Fruit fly (Drosophila melanogaster) whole organism, embryonic: ENCODE data around the gene piwi.

Experiments used
- Adf1 ChIP-seq: fragments of 200-800 bp; sonication (Bioruptor generic); IDR thresholded peaks from 2 replicates; pipeline ENCODE4 v1.3.6; 2022; ENCODE audit warnings: missing biosample characterization, missing genetic modification characterization
- B-H1 ChIP-seq: fragments of 200-800 bp; sonication (Bioruptor generic); IDR thresholded peaks from 3 replicates; pipeline ENCODE4 v1.3.6; 2022; ENCODE audit warnings: missing biosample characterization, missing genetic modification characterization
- C15 ChIP-seq: fragments of 200-800 bp; sonication (Bioruptor generic); IDR thresholded peaks from 3 replicates; pipeline ENCODE4 v1.3.6; 2022; ENCODE audit warnings: missing biosample characterization, missing genetic modification characterization
- CG10209 ChIP-seq: fragments of 200-800 bp; sonication (Bioruptor generic); optimal IDR thresholded peaks from 3 replicates; lab custom pipeline; 2017; ENCODE audit warnings: missing biosample characterization, mild to moderate bottlenecking, missing genetic modification characterization, missing genetic modification reagents
- CG11504 ChIP-seq: fragments of 200-800 bp; sonication (Bioruptor generic); optimal IDR thresholded peaks from 3 replicates; lab custom pipeline; 2019; ENCODE audit warnings: missing biosample characterization, mild to moderate bottlenecking, missing genetic modification characterization, moderate library complexity
- CG12155 ChIP-seq: fragments of 200-800 bp; sonication (Bioruptor generic); optimal IDR thresholded peaks from 3 replicates; lab custom pipeline; 2016; ENCODE audit warnings: missing biosample characterization, missing genetic modification characterization
- CG14965 ChIP-seq: fragments of 200-800 bp; sonication (Bioruptor generic); optimal IDR thresholded peaks from 2 replicates; lab custom pipeline; 2016; ENCODE audit warnings: missing biosample characterization, missing genetic modification characterization, borderline replicate concordance
- CG15479 ChIP-seq: fragments of 200-800 bp; sonication (Bioruptor generic); optimal IDR thresholded peaks from 3 replicates; lab custom pipeline; 2019; ENCODE audit warnings: missing biosample characterization, mild to moderate bottlenecking, missing genetic modification characterization, moderate library complexity
- CG17385 ChIP-seq: fragments of 200-800 bp; sonication (Bioruptor generic); optimal IDR thresholded peaks from 3 replicates; lab custom pipeline; 2018; ENCODE audit warnings: missing biosample characterization, mild to moderate bottlenecking, missing genetic modification characterization
- CG2712 ChIP-seq: fragments of 200-800 bp; optimal IDR thresholded peaks from 3 replicates; lab custom pipeline; 2019; ENCODE audit warnings: missing biosample characterization, mild to moderate bottlenecking, missing genetic modification characterization, moderate library complexity
- CG31224 ChIP-seq: fragments of 200-800 bp; sonication (Bioruptor generic); IDR thresholded peaks from 2 replicates; pipeline ENCODE4 v1.3.6; 2022; ENCODE audit warnings: missing biosample characterization, missing genetic modification characterization
- CG32767 ChIP-seq: fragments of 200-800 bp; sonication (Bioruptor generic); IDR thresholded peaks from 2 replicates; pipeline ENCODE4 v1.3.6; 2022; ENCODE audit warnings: missing biosample characterization, missing genetic modification characterization
- CG32772 ChIP-seq: fragments of 200-800 bp; sonication (Bioruptor generic); IDR thresholded peaks from 2 replicates; pipeline ENCODE4 v1.3.6; 2022; ENCODE audit warnings: missing biosample characterization, missing genetic modification characterization
- CG4424 ChIP-seq: fragments of 200-800 bp; sonication (Bioruptor generic); optimal IDR thresholded peaks from 3 replicates; lab custom pipeline; 2016; ENCODE audit warnings: missing biosample characterization, missing genetic modification characterization
- CG4854 ChIP-seq: fragments of 200-800 bp; sonication (Bioruptor generic); optimal IDR thresholded peaks from 2 replicates; lab custom pipeline; 2016; ENCODE audit warnings: missing biosample characterization, missing genetic modification characterization, inconsistent platforms
- CG5245 ChIP-seq: fragments of 200-800 bp; sonication (Bioruptor generic); optimal IDR thresholded peaks from 3 replicates; lab custom pipeline; 2016; ENCODE audit warnings: missing biosample characterization, missing genetic modification characterization
- CG7963 ChIP-seq: fragments of 200-800 bp; sonication (Bioruptor generic); IDR thresholded peaks from 3 replicates; pipeline ENCODE4 v1.3.6; 2022; ENCODE audit warnings: missing biosample characterization, missing genetic modification characterization; ENCODE audit not compliant: partially characterized antibody
- CG7987 ChIP-seq: fragments of 200-800 bp; sonication (Bioruptor generic); optimal IDR thresholded peaks from 2 replicates; lab custom pipeline; 2018; ENCODE audit warnings: missing biosample characterization, mild to moderate bottlenecking, missing genetic modification characterization, moderate library complexity
- Camta ChIP-seq: fragments of 200-800 bp; sonication (Bioruptor generic); optimal IDR thresholded peaks from 2 replicates; lab custom pipeline; 2016; ENCODE audit warnings: missing biosample characterization, missing genetic modification characterization
- Dip2 ChIP-seq: fragments of 200-800 bp; sonication (Bioruptor generic); IDR thresholded peaks from 2 replicates; pipeline ENCODE4 v1.3.6; 2022; ENCODE audit warnings: missing biosample characterization, missing genetic modification characterization
- Dref ChIP-seq: fragments of 200-800 bp; sonication (Bioruptor generic); IDR thresholded peaks from 2 replicates; pipeline ENCODE4 v1.3.6; 2022; ENCODE audit warnings: missing biosample characterization, missing genetic modification characterization
- Fer2 ChIP-seq: fragments of 200-800 bp; sonication (Bioruptor generic); optimal IDR thresholded peaks from 2 replicates; lab custom pipeline; 2018; ENCODE audit warnings: missing biosample characterization, mild to moderate bottlenecking, missing genetic modification characterization, moderate library complexity
- HLHmδ ChIP-seq: fragments of 200-800 bp; sonication (Bioruptor generic); optimal IDR thresholded peaks from 2 replicates; lab custom pipeline; 2018; ENCODE audit warnings: missing biosample characterization, mild to moderate bottlenecking, missing genetic modification characterization, moderate library complexity
- Hand ChIP-seq: fragments of 200-800 bp; sonication (Bioruptor generic); optimal IDR thresholded peaks from 2 replicates; lab custom pipeline; 2017; ENCODE audit warnings: mild to moderate bottlenecking, missing biosample characterization, missing genetic modification reagents, missing genetic modification characterization
- Hr3 ChIP-seq: fragments of 200-800 bp; sonication (Bioruptor generic); optimal IDR thresholded peaks from 3 replicates; lab custom pipeline; 2016; ENCODE audit warnings: missing biosample characterization, missing genetic modification characterization
- NFAT ChIP-seq: fragments of 200-800 bp; sonication (Bioruptor generic); IDR thresholded peaks from 2 replicates; pipeline ENCODE4 v1.3.6; 2022; ENCODE audit warnings: missing biosample characterization, missing genetic modification characterization
- Ptx1 ChIP-seq: fragments of 200-800 bp; sonication (Bioruptor generic); IDR thresholded peaks from 2 replicates; pipeline ENCODE4 v1.3.6; 2022; ENCODE audit warnings: missing biosample characterization, missing genetic modification characterization
- Six4 ChIP-seq: fragments of 200-800 bp; sonication (Bioruptor generic); optimal IDR thresholded peaks from 2 replicates; lab custom pipeline; 2016; ENCODE audit warnings: missing biosample characterization, missing genetic modification characterization
- Ssrp ChIP-seq: fragments of 200-800 bp; sonication (Bioruptor generic); optimal IDR thresholded peaks from 2 replicates; lab custom pipeline; 2018; ENCODE audit warnings: missing biosample characterization, mild to moderate bottlenecking, missing genetic modification characterization, moderate library complexity
- ase ChIP-seq: fragments of 200-800 bp; sonication (Bioruptor generic); IDR thresholded peaks from 3 replicates; pipeline ENCODE4 v1.3.6; 2022; ENCODE audit warnings: missing biosample characterization, missing genetic modification characterization
- ash1 ChIP-seq: fragments of 200-800 bp; sonication (Bioruptor generic); optimal IDR thresholded peaks from 2 replicates; lab custom pipeline; 2018; ENCODE audit warnings: missing biosample characterization, mild to moderate bottlenecking, missing genetic modification characterization
- az2 ChIP-seq: fragments of 200-800 bp; sonication (Bioruptor generic); optimal IDR thresholded peaks from 3 replicates; lab custom pipeline; 2016; ENCODE audit warnings: missing biosample characterization, missing genetic modification characterization
- crp ChIP-seq, 2 experiments: fragments of 200-800 bp; sonication (Bioruptor generic); optimal IDR thresholded peaks; 2 replicates in 1 of 2; 3 replicates in 1 of 2; lab custom pipeline; 2017; ENCODE audit warnings: missing biosample characterization in 2 of 2, missing genetic modification characterization in 2 of 2, mild to moderate bottlenecking in 1 of 2, moderate library complexity in 1 of 2
- da ChIP-seq: fragments of 200-800 bp; sonication (Bioruptor generic); optimal IDR thresholded peaks from 2 replicates; lab custom pipeline; 2016; ENCODE audit warnings: missing biosample characterization, missing genetic modification characterization
- dm ChIP-seq: fragments of 200-800 bp; sonication (Bioruptor generic); optimal IDR thresholded peaks from 3 replicates; lab custom pipeline; 2016; ENCODE audit warnings: missing biosample characterization, missing genetic modification characterization
- dmrt99B ChIP-seq: fragments of 200-800 bp; sonication (Bioruptor generic); optimal IDR thresholded peaks from 2 replicates; lab custom pipeline; 2018; ENCODE audit warnings: missing biosample characterization, mild to moderate bottlenecking, missing genetic modification characterization, moderate library complexity
- en ChIP-seq: fragments of 200-800 bp; sonication (Bioruptor generic); optimal IDR thresholded peaks from 2 replicates; lab custom pipeline; 2016; ENCODE audit warnings: missing biosample characterization, missing genetic modification characterization
- ftz-f1 ChIP-seq: fragments of 200-800 bp; sonication (Bioruptor generic); optimal IDR thresholded peaks from 2 replicates; lab custom pipeline; 2016; ENCODE audit warnings: missing biosample characterization, missing genetic modification characterization
- fu2 ChIP-seq: fragments of 200-800 bp; sonication (Bioruptor generic); optimal IDR thresholded peaks from 2 replicates; lab custom pipeline; 2016; ENCODE audit warnings: missing biosample characterization, missing genetic modification characterization
- h ChIP-seq: fragments of >200 bp; optimal IDR thresholded peaks from 2 replicates; lab custom pipeline; 2017
- hkb ChIP-seq, 2 experiments: fragments of 200-800 bp in 1 of 2; fragments of >200 bp in 1 of 2; sonication (Bioruptor generic) in 1 of 2; IDR thresholded peaks in 1 of 2; optimal IDR thresholded peaks in 1 of 2; 2 replicates each; pipeline versions ENCODE4 v1.3.6 to Lab custom; 2017 to 2022; ENCODE audit warnings: missing biosample characterization in 1 of 2, missing genetic modification characterization in 1 of 2
- ind ChIP-seq: fragments of 200-800 bp; sonication (Bioruptor generic); optimal IDR thresholded peaks from 3 replicates; lab custom pipeline; 2016; ENCODE audit warnings: missing biosample characterization, missing genetic modification characterization
- lilli ChIP-seq: fragments of 200-800 bp; sonication (Bioruptor generic); optimal IDR thresholded peaks from 3 replicates; lab custom pipeline; 2016; ENCODE audit warnings: missing biosample characterization, missing genetic modification characterization
- luna ChIP-seq: fragments of 200-800 bp; sonication (Bioruptor generic); optimal IDR thresholded peaks from 2 replicates; lab custom pipeline; 2016; ENCODE audit warnings: missing biosample characterization, missing genetic modification characterization
- scrt ChIP-seq: fragments of 200-800 bp; sonication (Bioruptor generic); optimal IDR thresholded peaks from 2 replicates; lab custom pipeline; 2018; ENCODE audit warnings: missing biosample characterization, mild to moderate bottlenecking, missing genetic modification characterization, moderate library complexity
- slou ChIP-seq: fragments of 200-800 bp; sonication (Bioruptor generic); optimal IDR thresholded peaks from 3 replicates; lab custom pipeline; 2016; ENCODE audit warnings: missing biosample characterization, missing genetic modification characterization
- tx ChIP-seq: fragments of 200-800 bp; sonication (Bioruptor generic); optimal IDR thresholded peaks from 2 replicates; lab custom pipeline; 2016; ENCODE audit warnings: missing biosample characterization, missing genetic modification characterization
- unc-4 ChIP-seq: fragments of 200-800 bp; sonication (Bioruptor generic); IDR thresholded peaks from 2 replicates; pipeline ENCODE4 v1.3.6; 2022; ENCODE audit warnings: missing biosample characterization, missing genetic modification characterization; ENCODE audit not compliant: partially characterized antibody
- zen ChIP-seq: fragments of 200-800 bp; sonication (Bioruptor generic); optimal IDR thresholded peaks from 3 replicates; lab custom pipeline; 2018; ENCODE audit warnings: missing biosample characterization, mild to moderate bottlenecking, missing genetic modification characterization, moderate library complexity
- zen2 ChIP-seq: fragments of 200-800 bp; sonication (Bioruptor generic); IDR thresholded peaks from 3 replicates; pipeline ENCODE4 v1.3.6; 2022; ENCODE audit warnings: missing biosample characterization, missing genetic modification characterization; ENCODE audit not compliant: partially characterized antibody

The piwi gene

dm6 chr2L:11010999-11011398 is 23.8 kb upstream of the piwi start, which contains the start of the genes Art8 and dUTPase (continued):
- no peak for TF ChIP-seq dmrt99B
- TF ChIP-seq NFAT (GFP tag; lab: Robert Waterston, UW), result peak; percentile 64
- TF ChIP-seq CG7963, result peak; percentile 64; the same call in 1 of the 3 replicates
- peak; percentile 65 for TF ChIP-seq CG17385
- peak; percentile 70 for TF ChIP-seq Ssrp (tag; lab: Kevin White, UChicago)
- TF ChIP-seq Dref (GFP tag; lab: Robert Waterston, UW), result peak; percentile 84
- TF ChIP-seq CG31224 (GFP tag; lab: Robert Waterston, UW), result peak; percentile 47; the same call in 1 of the 2 replicates
- TF ChIP-seq zen, result peak; percentile 82
- TF ChIP-seq CG5245 (GFP tag; lab: Kevin White, UChicago), result peak; percentile 49
- peak; percentile 23 for TF ChIP-seq Adf1
- TF ChIP-seq CG15479 (GFP tag; lab: Kevin White, UChicago), result no peak
- TF ChIP-seq fu2, result no peak
- peak; percentile 75 for TF ChIP-seq Hr3
- peak; percentile 42; the same call in 1 of the 2 replicates for TF ChIP-seq CG32772 (GFP tag; lab: Robert Waterston, UW)
- peak; percentile 77 for TF ChIP-seq ind (GFP tag; lab: Kevin White, UChicago)
- no peak for TF ChIP-seq tx
- TF ChIP-seq scrt (GFP tag; lab: Kevin White, UChicago), result no peak
- TF ChIP-seq da, result no peak
- TF ChIP-seq CG7987 (GFP tag; lab: Kevin White, UChicago), result no peak
- no peak for TF ChIP-seq ash1 (GFP tag; lab: Kevin White, UChicago)
- TF ChIP-seq CG11504 (tag; lab: Kevin White, UChicago), result peak; percentile 78
- peak; percentile 59 for TF ChIP-seq CG4854 (GFP tag; lab: Kevin White, UChicago)
- TF ChIP-seq B-H1, result no peak
- 0 out of 2 replicates have a peak, but pooled peaks have one; percentile 37 for TF ChIP-seq CG32767 (GFP tag; lab: Robert Waterston, UW)
- TF ChIP-seq slou (GFP tag; lab: Kevin White, UChicago), result peak; percentile 69
- no peak for TF ChIP-seq h
- TF ChIP-seq Hand (GFP tag; lab: Kevin White, UChicago), result no peak
- TF ChIP-seq HLHmδ (GFP tag; lab: Kevin White, UChicago), result no peak
- TF ChIP-seq CG12155 (GFP tag; lab: Kevin White, UChicago), result peak; percentile 76
- no peak; the same call in 2 of the 3 replicates for TF ChIP-seq zen2 (GFP tag; lab: Robert Waterston, UW)
- TF ChIP-seq CG10209 (GFP tag; lab: Kevin White, UChicago), result peak; percentile 66
- TF ChIP-seq dm (GFP tag; lab: Kevin White, UChicago), result peak; percentile 63
- TF ChIP-seq Dip2 (GFP tag; lab: Robert Waterston, UW), result no peak
- TF ChIP-seq CG14965 (GFP tag; lab: Kevin White, UChicago), result no peak
- no peak for TF ChIP-seq en
- TF ChIP-seq az2, result peak; percentile 76
- TF ChIP-seq CG4424, result peak; percentile 84
- peak; percentile 40 for TF ChIP-seq Fer2 (tag; lab: Kevin White, UChicago)
- TF ChIP-seq CG2712 (tag; lab: Kevin White, UChicago), result peak; percentile 88
- TF ChIP-seq hkb (optimal IDR thresholded peaks at IDR 0.05; lab: Kevin White, UChicago), result no peak
- peak; percentile 57; the same call in 1 of the 2 replicates for TF ChIP-seq hkb (GFP tag; IDR thresholded peaks at IDR 0.05; lab: Robert Waterston, UW)
- peak; percentile 15 for TF ChIP-seq Camta (GFP tag; lab: Kevin White, UChicago)
- no peak for TF ChIP-seq luna (GFP tag; lab: Kevin White, UChicago)
- TF ChIP-seq crp (GFP tag; optimal IDR thresholded peaks at IDR 0.05; lab: Kevin White, UChicago), result no peak
- peak; percentile 84 for TF ChIP-seq lilli (GFP tag; lab: Kevin White, UChicago)
- peak; percentile 93 for TF ChIP-seq unc-4 (GFP tag; lab: Robert Waterston, UW)
- TF ChIP-seq ase, result peak; percentile 60; the same call in 2 of the 3 replicates
- 0 out of 3 replicates have a peak, but pooled peaks have one; percentile 41 for TF ChIP-seq C15 (GFP tag; lab: Robert Waterston, UW)
- TF ChIP-seq ftz-f1 (GFP tag; lab: Kevin White, UChicago), result no peak
- peak; percentile 83 for TF ChIP-seq Ptx1 (GFP tag; lab: Robert Waterston, UW)
- TF ChIP-seq Six4 (GFP tag; lab: Kevin White, UChicago), result peak; percentile 75
